Fruit fly (Drosophila melanogaster) whole organism, embryonic: ENCODE data around the gene Elp4.

Experiments
- Abd-B ChIP-seq: fragments of 200-800 bp; sonication (Bioruptor generic); optimal IDR thresholded peaks from 2 replicates; lab custom pipeline; 2018; ENCODE audit warnings: missing biosample characterization, mild to moderate bottlenecking, missing genetic modification characterization, moderate library complexity
- Bgb ChIP-seq: fragments of 200-800 bp; sonication (Bioruptor generic); IDR thresholded peaks from 2 replicates; pipeline ENCODE4 v1.3.6; 2022; ENCODE audit warnings: missing biosample characterization, missing genetic modification characterization; ENCODE audit not compliant: partially characterized antibody
- CG10979 ChIP-seq: fragments of 200-800 bp; sonication (Bioruptor generic); optimal IDR thresholded peaks from 2 replicates; lab custom pipeline; 2018; ENCODE audit warnings: missing biosample characterization, mild to moderate bottlenecking, missing genetic modification characterization, moderate library complexity
- CG15696 ChIP-seq: fragments of 200-800 bp; sonication (Bioruptor generic); optimal IDR thresholded peaks from 2 replicates; lab custom pipeline; 2019; ENCODE audit warnings: missing biosample characterization, mild to moderate bottlenecking, missing genetic modification characterization, moderate library complexity
- CG1602 ChIP-seq: fragments of 200-800 bp; sonication (Bioruptor generic); optimal IDR thresholded peaks from 3 replicates; lab custom pipeline; 2016; ENCODE audit warnings: missing biosample characterization, missing genetic modification characterization
- CG17186 ChIP-seq: fragments of 200-800 bp; sonication (Bioruptor generic); optimal IDR thresholded peaks from 3 replicates; lab custom pipeline; 2017; ENCODE audit warnings: missing biosample characterization, missing genetic modification reagents, missing genetic modification characterization
- CG17568 ChIP-seq: fragments of 200-800 bp; sonication (Bioruptor generic); optimal IDR thresholded peaks from 2 replicates; lab custom pipeline; 2018; ENCODE audit warnings: missing biosample characterization, mild to moderate bottlenecking, missing genetic modification characterization, moderate library complexity
- CG18262 ChIP-seq: fragments of 200-800 bp; optimal IDR thresholded peaks from 3 replicates; lab custom pipeline; 2019; ENCODE audit warnings: missing biosample characterization, mild to moderate bottlenecking, missing genetic modification characterization, moderate library complexity
- CG2116 ChIP-seq: fragments of 200-800 bp; sonication (Bioruptor generic); optimal IDR thresholded peaks from 3 replicates; lab custom pipeline; 2018; ENCODE audit warnings: missing biosample characterization, mild to moderate bottlenecking, missing genetic modification characterization
- CG30020 ChIP-seq: fragments of 200-800 bp; optimal IDR thresholded peaks from 2 replicates; lab custom pipeline; 2019; ENCODE audit warnings: missing biosample characterization, mild to moderate bottlenecking, missing genetic modification characterization, moderate library complexity
- CG4360 ChIP-seq: fragments of 200-800 bp; sonication (Bioruptor generic); IDR thresholded peaks from 2 replicates; pipeline ENCODE4 v1.3.6; 2022; ENCODE audit warnings: missing biosample characterization, missing genetic modification characterization
- CG4424 ChIP-seq: fragments of 200-800 bp; sonication (Bioruptor generic); optimal IDR thresholded peaks from 3 replicates; lab custom pipeline; 2016; ENCODE audit warnings: missing biosample characterization, missing genetic modification characterization
- CG6254 ChIP-seq: fragments of 200-800 bp; sonication (Bioruptor generic); optimal IDR thresholded peaks from 3 replicates; lab custom pipeline; 2017; ENCODE audit warnings: mild to moderate bottlenecking, missing biosample characterization, missing genetic modification reagents, missing genetic modification characterization
- CG7271 ChIP-seq: fragments of 200-800 bp; sonication (Bioruptor generic); optimal IDR thresholded peaks from 2 replicates; lab custom pipeline; 2018; ENCODE audit warnings: missing biosample characterization, mild to moderate bottlenecking, missing genetic modification characterization, moderate library complexity
- CG7839 ChIP-seq: fragments of 200-800 bp; sonication (Bioruptor generic); optimal IDR thresholded peaks from 3 replicates; lab custom pipeline; 2018; ENCODE audit warnings: missing biosample characterization, mild to moderate bottlenecking, missing genetic modification characterization, moderate library complexity
- CG9727 ChIP-seq: fragments of 200-800 bp; sonication (Bioruptor generic); optimal IDR thresholded peaks from 3 replicates; lab custom pipeline; 2017; ENCODE audit warnings: missing biosample characterization, mild to moderate bottlenecking, missing genetic modification characterization
- CoRest ChIP-seq: fragments of 200-800 bp; sonication (Bioruptor generic); optimal IDR thresholded peaks from 3 replicates; lab custom pipeline; 2018; ENCODE audit warnings: missing biosample characterization, mild to moderate bottlenecking, missing genetic modification characterization, moderate library complexity
- Dek ChIP-seq: fragments of 200-800 bp; sonication (Bioruptor generic); optimal IDR thresholded peaks from 3 replicates; lab custom pipeline; 2019; ENCODE audit warnings: missing biosample characterization, mild to moderate bottlenecking, missing genetic modification characterization, moderate library complexity
- Gug ChIP-seq: fragments of 200-800 bp; sonication (Bioruptor generic); IDR thresholded peaks from 4 replicates; pipeline ENCODE4 v1.3.6; 2022; ENCODE audit warnings: missing biosample characterization, missing genetic modification characterization
- Hr51 ChIP-seq, 2 experiments: fragments of 200-800 bp; sonication (Bioruptor generic); optimal IDR thresholded peaks; 2 replicates in 1 of 2; 3 replicates in 1 of 2; lab custom pipeline; 2016 to 2018; ENCODE audit warnings: missing biosample characterization in 2 of 2, missing genetic modification characterization in 2 of 2, mild to moderate bottlenecking in 1 of 2, moderate library complexity in 1 of 2
- Lpt ChIP-seq: fragments of >200 bp; optimal IDR thresholded peaks from 2 replicates; lab custom pipeline; 2018; ENCODE audit warnings: missing biosample characterization, missing genetic modification characterization
- MESR4 ChIP-seq: fragments of 200-800 bp; sonication (Bioruptor generic); optimal IDR thresholded peaks from 2 replicates; lab custom pipeline; 2018; ENCODE audit warnings: missing biosample characterization, mild to moderate bottlenecking, missing genetic modification characterization, moderate library complexity
- Max ChIP-seq: fragments of 200-800 bp; sonication (Bioruptor generic); optimal IDR thresholded peaks from 2 replicates; lab custom pipeline; 2016; ENCODE audit warnings: missing biosample characterization, mild to moderate bottlenecking, missing genetic modification characterization
- Myb ChIP-seq: fragments of 200-800 bp; sonication (Bioruptor generic); optimal IDR thresholded peaks from 2 replicates; lab custom pipeline; 2016; ENCODE audit warnings: missing biosample characterization, missing genetic modification characterization
- NFAT ChIP-seq: fragments of 200-800 bp; sonication (Bioruptor generic); IDR thresholded peaks from 2 replicates; pipeline ENCODE4 v1.3.6; 2022; ENCODE audit warnings: missing biosample characterization, missing genetic modification characterization
- PHDP ChIP-seq: fragments of 200-800 bp; sonication (Bioruptor generic); optimal IDR thresholded peaks from 3 replicates; lab custom pipeline; 2018; ENCODE audit warnings: missing biosample characterization, mild to moderate bottlenecking, missing genetic modification characterization, moderate library complexity
- Sox100B ChIP-seq: fragments of 200-800 bp; sonication (Bioruptor generic); optimal IDR thresholded peaks from 3 replicates; lab custom pipeline; 2018; ENCODE audit warnings: missing biosample characterization, mild to moderate bottlenecking, missing genetic modification characterization
- Sry-β ChIP-seq: fragments of 200-800 bp; sonication (Bioruptor generic); optimal IDR thresholded peaks from 2 replicates; lab custom pipeline; 2018; ENCODE audit warnings: missing biosample characterization, mild to moderate bottlenecking, missing genetic modification characterization, moderate library complexity
- amos ChIP-seq: fragments of 200-800 bp; sonication (Bioruptor generic); IDR thresholded peaks from 2 replicates; pipeline ENCODE4 v1.3.6; 2022; ENCODE audit warnings: missing biosample characterization, missing genetic modification characterization; ENCODE audit not compliant: partially characterized antibody
- ase ChIP-seq: fragments of 200-800 bp; sonication (Bioruptor generic); IDR thresholded peaks from 3 replicates; pipeline ENCODE4 v1.3.6; 2022; ENCODE audit warnings: missing biosample characterization, missing genetic modification characterization
- disco-r ChIP-seq: fragments of 200-800 bp; sonication (Bioruptor generic); optimal IDR thresholded peaks from 2 replicates; lab custom pipeline; 2016; ENCODE audit warnings: missing biosample characterization, missing genetic modification characterization
- fd3F ChIP-seq: fragments of 200-800 bp; sonication (Bioruptor generic); optimal IDR thresholded peaks from 2 replicates; lab custom pipeline; 2018; ENCODE audit warnings: missing biosample characterization, mild to moderate bottlenecking, missing genetic modification characterization, moderate library complexity
- fd96Cb ChIP-seq: fragments of 200-800 bp; sonication (Bioruptor generic); optimal IDR thresholded peaks from 2 replicates; lab custom pipeline; 2018; ENCODE audit warnings: missing biosample characterization, mild to moderate bottlenecking, missing genetic modification characterization, moderate library complexity
- grau ChIP-seq: fragments of 200-800 bp; optimal IDR thresholded peaks from 3 replicates; lab custom pipeline; 2019; ENCODE audit warnings: missing biosample characterization, mild to moderate bottlenecking, missing genetic modification characterization, moderate library complexity
- hkb ChIP-seq, 2 experiments: fragments of 200-800 bp in 1 of 2; fragments of >200 bp in 1 of 2; sonication (Bioruptor generic) in 1 of 2; IDR thresholded peaks in 1 of 2; optimal IDR thresholded peaks in 1 of 2; 2 replicates each; pipeline versions ENCODE4 v1.3.6 to Lab custom; 2017 to 2022; ENCODE audit warnings: missing biosample characterization in 1 of 2, missing genetic modification characterization in 1 of 2
- lilli ChIP-seq: fragments of 200-800 bp; sonication (Bioruptor generic); optimal IDR thresholded peaks from 3 replicates; lab custom pipeline; 2016; ENCODE audit warnings: missing biosample characterization, missing genetic modification characterization
- mam ChIP-seq: fragments of 200-800 bp; sonication (Bioruptor generic); optimal IDR thresholded peaks from 3 replicates; lab custom pipeline; 2016; ENCODE audit warnings: missing biosample characterization, missing genetic modification characterization
- nerfin-1 ChIP-seq: fragments of 200-800 bp; sonication (Bioruptor generic); optimal IDR thresholded peaks from 3 replicates; lab custom pipeline; 2019; ENCODE audit warnings: missing biosample characterization, mild to moderate bottlenecking, missing genetic modification characterization, moderate library complexity
- odd ChIP-seq: fragments of 200-800 bp; sonication (Bioruptor generic); optimal IDR thresholded peaks from 2 replicates; lab custom pipeline; 2017; ENCODE audit warnings: missing biosample characterization, mild to moderate bottlenecking, missing genetic modification characterization
- pan ChIP-seq, 4 experiments: fragments of >200 bp in 3 of 4; fragments of 200-800 bp in 1 of 4; sonication (Bioruptor generic) in 1 of 4; optimal IDR thresholded peaks in 3 of 4; IDR thresholded peaks in 1 of 4; 2 replicates each; pipeline versions ENCODE4 v1.3.6 to Lab custom; 2017 to 2022; ENCODE audit warnings: missing biosample characterization in 2 of 4, missing genetic modification characterization in 2 of 4, mixed read lengths in 1 of 4
- psq ChIP-seq: fragments of 200-800 bp; sonication (Bioruptor generic); optimal IDR thresholded peaks from 2 replicates; lab custom pipeline; 2017; ENCODE audit warnings: missing biosample characterization, missing genetic modification characterization
- pzg ChIP-seq: fragments of 200-800 bp; sonication (Bioruptor generic); optimal IDR thresholded peaks from 3 replicates; lab custom pipeline; 2018; ENCODE audit warnings: missing biosample characterization, mild to moderate bottlenecking, missing genetic modification characterization, moderate library complexity
- sisA ChIP-seq: fragments of 200-800 bp; sonication (Bioruptor generic); IDR thresholded peaks from 2 replicates; pipeline ENCODE4 v1.3.6; 2022; ENCODE audit warnings: missing biosample characterization, missing genetic modification characterization
- slbo ChIP-seq: fragments of 200-800 bp; sonication (Bioruptor generic); IDR thresholded peaks from 2 replicates; pipeline ENCODE4 v1.3.6; 2022; ENCODE audit warnings: missing biosample characterization, missing genetic modification characterization
- tin ChIP-seq: fragments of 200-800 bp; sonication (Bioruptor generic); optimal IDR thresholded peaks from 3 replicates; lab custom pipeline; 2016; ENCODE audit warnings: missing biosample characterization, missing genetic modification characterization
- tna ChIP-seq: fragments of 200-800 bp; sonication (Bioruptor generic); IDR thresholded peaks from 2 replicates; pipeline ENCODE4 v1.3.6; 2022; ENCODE audit warnings: missing biosample characterization, missing genetic modification characterization; ENCODE audit not compliant: partially characterized antibody
- twi ChIP-seq: fragments of 200-800 bp; optimal IDR thresholded peaks from 2 replicates; lab custom pipeline; 2019; ENCODE audit warnings: missing biosample characterization, mild to moderate bottlenecking, missing genetic modification characterization, moderate library complexity
- usp ChIP-seq: fragments of >200 bp; optimal IDR thresholded peaks from 2 replicates; lab custom pipeline; 2017; ENCODE audit warnings: missing biosample characterization, missing genetic modification characterization

Elp4 gene

DNA sequence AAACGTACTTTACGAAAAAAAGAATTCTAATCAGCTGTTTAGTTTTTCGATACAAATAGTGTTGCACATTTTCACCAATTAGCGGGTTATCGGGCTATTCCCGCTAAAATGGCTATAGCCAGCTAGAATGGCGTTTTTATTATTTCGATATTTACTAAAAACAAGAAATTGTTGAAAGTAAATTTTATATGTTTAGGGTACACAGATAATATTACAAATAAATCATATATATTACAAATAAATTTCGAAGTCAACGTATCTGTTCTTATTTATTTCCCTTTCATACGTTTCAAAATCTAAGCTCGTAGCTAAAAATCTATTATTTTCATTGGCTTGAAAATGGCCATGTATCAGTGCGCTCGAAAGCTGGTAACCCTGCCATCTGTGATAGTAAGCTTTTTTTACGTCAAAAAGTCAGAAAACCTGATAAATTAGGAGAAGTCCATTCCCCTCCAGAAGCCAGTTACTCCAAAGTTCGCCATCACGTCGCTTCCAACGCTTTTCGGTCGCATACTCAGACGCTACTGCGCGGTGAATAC, 4.0 kb upstream of the Elp4 start, which contains the start of the genes CG7382 and cl (continued):
- TF ChIP-seq Abd-B (peak; percentile 81), CG18262 (peak; percentile 56), CG10979 (tag; lab: Kevin White, UChicago) (peak; percentile 24), CG17568 (no peak), Myb (GFP tag; lab: Kevin White, UChicago) (peak; percentile 10), disco-r (GFP tag; lab: Kevin White, UChicago) (no peak), tna (no peak), usp (no peak), amos (GFP tag; lab: Robert Waterston, UW) (no peak), Sry-β (GFP tag; lab: Kevin White, UChicago) (peak; percentile 98), hkb (optimal IDR thresholded peaks at IDR 0.05; lab: Kevin White, UChicago) (peak; percentile 85), hkb (GFP tag; IDR thresholded peaks at IDR 0.05; lab: Robert Waterston, UW) (no peak), Max (GFP tag; lab: Kevin White, UChicago) (peak; percentile 10), CG7271 (no peak), Lpt (GFP tag; lab: Kevin White, UChicago) (no peak), NFAT (GFP tag; lab: Robert Waterston, UW) (no peak), Dek (tag; lab: Kevin White, UChicago) (peak; percentile 35), CG6254 (no peak), fd96Cb (tag; lab: Kevin White, UChicago) (peak; percentile 11), PHDP (tag; lab: Kevin White, UChicago) (no peak), MESR4 (GFP tag; lab: Kevin White, UChicago) (peak; percentile 46), psq (no peak), odd (no peak), Gug (GFP tag; lab: Robert Waterston, UW) (no peak; the same call in 3 of the 4 replicates), CG30020 (tag; lab: Kevin White, UChicago) (peak; percentile 42), pzg (GFP tag; lab: Kevin White, UChicago) (peak; percentile 50), tin (GFP tag; lab: Kevin White, UChicago) (peak; percentile 45), Hr51 (GFP tag; optimal IDR thresholded peaks at IDR 0.05; lab: Kevin White, UChicago) (peak in 1 of 2 experiments; percentile 54), ase (GFP tag; lab: Robert Waterston, UW) (no peak), CG2116 (GFP tag; lab: Kevin White, UChicago) (peak; percentile 64), Bgb (no peak; the same call in 1 of the 2 replicates), CG17186 (peak; percentile 20), sisA (GFP tag; lab: Robert Waterston, UW) (peak; percentile 43), lilli (GFP tag; lab: Kevin White, UChicago) (peak; percentile 41), CG9727 (GFP tag; lab: Kevin White, UChicago) (peak; percentile 42), slbo (GFP tag; lab: Robert Waterston, UW) (peak; percentile 61), twi (peak; percentile 47), nerfin-1 (tag; lab: Kevin White, UChicago) (peak; percentile 46), fd3F (GFP tag; lab: Kevin White, UChicago) (peak; percentile 11), CG15696 (peak; percentile 33), grau (tag; lab: Kevin White, UChicago) (peak; percentile 66), CG4360 (0 out of 2 replicates have a peak, but pooled peaks have one; percentile 38), CG4424 (GFP tag; lab: Kevin White, UChicago) (peak; percentile 48), pan (optimal IDR thresholded peaks at IDR 0.05; lab: Kevin White, UChicago) (no peak), pan (GFP tag; optimal IDR thresholded peaks at IDR 0.05 in 1 of 2, IDR thresholded peaks at IDR 0.05 in 1 of 2) (peak in 1 of 2 experiments; percentile 18), Sox100B (GFP tag; lab: Kevin White, UChicago) (peak; percentile 36), CoRest (peak; percentile 76), mam (GFP tag; lab: Kevin White, UChicago) (peak; percentile 16), CG7839 (peak; percentile 55), CG1602 (GFP tag; lab: Kevin White, UChicago) (peak; percentile 12)
